Fruit fly (Drosophila melanogaster): ENCODE data around the gene CG43880.
A peak's percentile ranks its signal among the peaks of the same experiment; 100 is the strongest.

CG43880 gene

DNA sequence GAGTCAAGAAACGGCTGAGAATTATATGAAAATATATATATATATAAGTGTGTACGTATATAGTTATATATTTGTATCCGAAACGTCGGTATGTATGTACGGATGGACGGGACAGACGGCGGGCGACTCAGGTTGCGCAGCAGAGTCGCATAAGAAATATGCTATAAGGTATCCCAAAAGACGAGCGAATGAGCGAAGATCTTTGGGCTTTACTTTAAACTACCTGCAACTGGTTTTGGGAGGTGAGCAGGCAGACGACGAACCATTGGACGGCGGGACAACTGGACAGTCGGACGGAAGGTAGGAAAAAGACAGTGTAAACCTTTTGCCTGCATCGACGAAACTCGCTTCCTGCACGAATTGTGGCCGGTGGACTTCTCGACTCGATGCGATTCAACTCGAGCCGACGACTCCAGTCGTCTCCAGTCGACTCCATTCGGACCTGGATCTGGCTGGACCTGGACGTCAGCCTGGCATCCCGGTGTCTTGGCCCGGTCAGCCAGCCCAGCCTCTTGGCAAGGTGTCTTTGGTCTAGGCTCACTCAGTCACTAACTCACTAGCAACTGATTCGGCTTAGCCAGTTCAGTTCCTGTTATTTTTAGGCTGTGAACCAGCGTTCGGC, 37.6 kb upstream of the CG43880 start:
- TF ChIP-seq CG14711 (tag; optimal IDR thresholded peaks at IDR 0.05): no peak
- no peak for TF ChIP-seq CG33017 (tag; optimal IDR thresholded peaks at IDR 0.05)

DNA sequence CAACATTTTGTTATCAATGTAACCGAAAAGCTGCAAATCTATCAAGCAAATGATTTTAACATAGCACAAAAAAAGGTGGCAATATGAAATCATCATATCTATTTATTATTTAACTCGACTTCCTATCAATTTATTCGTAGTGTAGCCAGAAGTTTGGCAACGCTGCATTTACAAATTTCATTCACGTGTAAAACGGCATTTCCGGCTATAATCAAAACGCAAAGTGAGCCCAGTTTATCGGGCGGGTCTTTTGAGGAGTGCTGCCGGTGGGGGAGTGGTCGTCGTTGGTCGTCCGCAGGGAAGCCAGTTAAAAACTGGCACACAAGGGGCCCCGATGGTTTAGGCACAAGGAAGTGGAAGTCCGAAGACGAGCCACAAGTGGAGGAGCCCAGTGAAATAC, 35.8 kb upstream of the CG43880 start:
- no peak for TF ChIP-seq bab1 (GFP tag; optimal IDR thresholded peaks at IDR 0.05)
- no peak for TF ChIP-seq CG33017 (tag; optimal IDR thresholded peaks at IDR 0.05)
- TF ChIP-seq pad (GFP tag; optimal IDR thresholded peaks at IDR 0.05): no peak
- no peak for TF ChIP-seq CG5204 (GFP tag; optimal IDR thresholded peaks at IDR 0.05)
- no peak for TF ChIP-seq cic (GFP tag; optimal IDR thresholded peaks at IDR 0.05)
- no peak for TF ChIP-seq CG12768 (GFP tag; optimal IDR thresholded peaks at IDR 0.05)
- no peak for TF ChIP-seq CG14711 (tag; optimal IDR thresholded peaks at IDR 0.05)
- TF ChIP-seq tj (GFP tag; optimal IDR thresholded peaks at IDR 0.05): no peak
- TF ChIP-seq cnc (optimal IDR thresholded peaks at IDR 0.05): no peak
- TF ChIP-seq CG7101 (tag; optimal IDR thresholded peaks at IDR 0.05): no peak
- no peak for TF ChIP-seq toe (GFP tag; optimal IDR thresholded peaks at IDR 0.05)
- TF ChIP-seq ovo (GFP tag; optimal IDR thresholded peaks at IDR 0.05): no peak
- TF ChIP-seq Clk (GFP tag; optimal IDR thresholded peaks at IDR 0.05): no peak
- no peak for TF ChIP-seq CG11617 (GFP tag; optimal IDR thresholded peaks at IDR 0.05)

DNA sequence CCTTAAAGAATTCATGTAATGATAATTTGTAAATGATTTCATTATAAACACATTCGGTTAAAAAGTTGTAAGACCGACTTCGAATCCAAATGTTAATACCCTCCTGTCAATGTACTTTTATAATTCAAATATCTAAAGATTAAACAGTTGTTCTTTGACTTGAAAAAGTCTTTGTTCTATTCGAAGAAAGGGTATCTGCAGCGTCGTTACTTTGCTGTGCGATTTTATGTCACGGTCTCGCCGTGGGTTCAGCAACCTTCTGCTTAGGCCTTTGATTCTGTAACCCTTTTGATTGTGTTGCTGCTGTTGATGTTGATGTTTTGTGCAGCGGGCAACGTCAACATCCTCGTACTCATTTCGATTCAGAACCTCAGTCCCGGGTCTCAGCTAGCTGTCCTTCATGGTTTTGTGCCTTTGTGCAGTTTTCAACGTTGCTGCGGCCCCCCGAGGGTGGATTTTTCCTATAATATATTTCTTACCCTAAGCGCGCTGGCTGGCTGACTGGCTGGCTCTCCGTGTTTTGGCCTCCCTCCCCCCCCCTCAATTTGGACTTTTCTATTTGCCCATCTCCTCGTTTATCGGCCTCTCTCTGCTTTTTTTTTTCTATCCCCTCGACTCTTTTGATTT, 35.2 kb upstream of the CG43880 start:
- TF ChIP-seq bab1 (GFP tag; optimal IDR thresholded peaks at IDR 0.05) (no peak), Hr96 (GFP tag; optimal IDR thresholded peaks at IDR 0.05) (no peak), CG33017 (tag; optimal IDR thresholded peaks at IDR 0.05) (no peak), tj (GFP tag; optimal IDR thresholded peaks at IDR 0.05) (no peak), cic (GFP tag; optimal IDR thresholded peaks at IDR 0.05) (no peak), pad (GFP tag; optimal IDR thresholded peaks at IDR 0.05) (no peak), CG7101 (tag; optimal IDR thresholded peaks at IDR 0.05) (no peak), Crg-1 (GFP tag; optimal IDR thresholded peaks at IDR 0.05) (no peak)

DNA sequence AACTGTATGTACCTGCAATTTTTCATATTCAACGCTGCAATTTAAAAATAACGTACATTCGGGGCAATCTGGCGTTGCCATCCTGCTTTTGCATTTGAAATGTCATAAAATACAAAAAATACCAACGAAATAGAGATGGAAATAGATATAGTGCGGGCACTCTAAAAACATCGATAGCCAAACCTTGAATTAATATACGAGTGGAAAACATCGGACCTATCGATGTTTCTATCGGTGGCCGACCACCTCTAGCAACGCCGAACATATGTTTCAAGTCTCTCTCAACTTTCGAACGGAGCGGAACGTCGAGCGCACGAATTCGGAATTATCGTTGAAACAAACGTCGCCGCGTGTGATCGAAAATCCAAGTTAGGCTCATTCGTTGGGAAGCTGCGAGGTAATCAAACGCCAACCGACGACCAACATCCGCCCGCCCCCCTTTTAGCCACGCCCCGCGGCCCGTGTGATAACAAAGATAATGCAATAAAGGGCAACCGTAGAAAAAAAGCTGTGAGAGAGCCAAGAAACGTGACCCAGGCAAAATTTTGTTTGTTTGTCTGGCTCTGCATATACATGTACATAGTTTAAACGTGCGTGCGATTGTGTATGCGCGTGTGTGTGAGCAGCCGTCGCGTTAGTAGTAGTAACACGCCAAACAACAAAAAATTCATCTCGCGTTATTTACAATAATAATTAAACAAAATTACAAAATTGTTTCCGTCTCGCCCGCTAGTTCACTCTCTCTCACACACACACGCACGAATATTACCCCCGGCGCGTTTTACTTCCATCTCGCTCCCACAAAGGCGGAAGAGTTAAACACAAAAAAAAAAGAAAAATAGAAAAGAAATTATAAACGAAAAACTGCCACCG, 32.9 kb upstream of the CG43880 start, which contains the start of gene nmo:
nmo (plus strand) TSS at position 270 of the 873 bp plus-strand sequence.
- TF ChIP-seq CG7045 (GFP tag; optimal IDR thresholded peaks at IDR 0.05) (no peak), CG1620 (GFP tag; optimal IDR thresholded peaks at IDR 0.05) (no peak), Clk (GFP tag; optimal IDR thresholded peaks at IDR 0.05) (no peak), kay (GFP tag; ENCODE audit: borderline replicate concordance) (no peak), CG12768 (GFP tag; optimal IDR thresholded peaks at IDR 0.05) (peak; percentile 59), CG14711 (tag; optimal IDR thresholded peaks at IDR 0.05) (peak; percentile 15), Hr96 (GFP tag; optimal IDR thresholded peaks at IDR 0.05) (no peak), pad (GFP tag; optimal IDR thresholded peaks at IDR 0.05) (peak; percentile 9), cic (GFP tag; optimal IDR thresholded peaks at IDR 0.05) (peak; percentile 69), CG33017 (tag; optimal IDR thresholded peaks at IDR 0.05) (peak; percentile 37), cnc (optimal IDR thresholded peaks at IDR 0.05) (no peak), Mnt (GFP tag; optimal IDR thresholded peaks at IDR 0.05) (peak; percentile 65), CG11617 (GFP tag; optimal IDR thresholded peaks at IDR 0.05) (no peak), tj (GFP tag; optimal IDR thresholded peaks at IDR 0.05) (peak; percentile 54), toe (GFP tag; optimal IDR thresholded peaks at IDR 0.05) (peak; percentile 55), CG7101 (tag; optimal IDR thresholded peaks at IDR 0.05) (no peak), ovo (GFP tag; optimal IDR thresholded peaks at IDR 0.05) (no peak), CG5204 (GFP tag; optimal IDR thresholded peaks at IDR 0.05) (no peak), Crg-1 (GFP tag; optimal IDR thresholded peaks at IDR 0.05) (no peak), bab1 (GFP tag; optimal IDR thresholded peaks at IDR 0.05) (peak; percentile 69)

DNA sequence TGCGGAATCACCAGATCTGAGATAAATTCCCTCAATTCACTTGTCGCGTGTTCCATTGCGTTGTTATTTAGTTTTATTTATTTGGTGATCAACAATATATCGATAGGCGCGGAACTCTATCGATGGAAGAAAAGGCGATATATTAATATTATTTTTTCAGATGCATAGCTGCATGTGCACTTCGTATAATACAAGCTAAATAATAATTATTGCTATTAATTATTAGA, 32.3 kb upstream of the CG43880 start, which contains the start of gene Pop4:
Pop4 (minus strand) TSS at position 101 of the 227 bp plus-strand sequence.
- no peak for TF ChIP-seq toe (GFP tag; optimal IDR thresholded peaks at IDR 0.05)
- no peak for TF ChIP-seq CG5204 (GFP tag; optimal IDR thresholded peaks at IDR 0.05)
- TF ChIP-seq CG12768 (GFP tag; optimal IDR thresholded peaks at IDR 0.05): no peak
- TF ChIP-seq CG14711 (tag; optimal IDR thresholded peaks at IDR 0.05): no peak
- TF ChIP-seq CG7101 (tag; optimal IDR thresholded peaks at IDR 0.05): no peak
- no peak for TF ChIP-seq cnc (optimal IDR thresholded peaks at IDR 0.05)

DNA sequence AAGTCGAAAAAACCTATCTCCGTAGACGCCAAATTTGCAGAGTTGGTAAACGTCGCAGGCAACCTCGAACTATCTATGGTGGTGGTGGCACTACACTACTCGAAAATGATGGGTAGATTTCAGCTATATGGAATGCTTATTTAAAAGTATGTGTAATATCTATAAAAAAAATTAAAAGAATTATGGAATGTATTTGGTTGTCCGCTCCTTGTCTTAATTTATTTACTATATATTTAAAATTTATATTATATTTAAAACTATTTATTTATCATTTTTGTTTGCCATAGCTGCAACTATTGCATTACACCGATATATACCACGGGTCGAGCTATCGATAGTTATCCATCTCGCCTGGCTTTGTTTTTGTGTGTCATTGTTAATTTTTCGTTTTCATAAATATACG, 30.0 kb upstream of the CG43880 start, which contains the start of the genes HP4 and CG8209:
HP4 (minus strand) TSS at position 74 of the 403 bp plus-strand sequence.
CG8209 (plus strand) TSS at position 326 of the 403 bp plus-strand sequence.
- peak; percentile 66 for TF ChIP-seq tj (GFP tag; optimal IDR thresholded peaks at IDR 0.05)
- no peak for TF ChIP-seq Hr96 (GFP tag; optimal IDR thresholded peaks at IDR 0.05)
- TF ChIP-seq CG33017 (tag; optimal IDR thresholded peaks at IDR 0.05): peak; percentile 81
- peak; percentile 82 for TF ChIP-seq ovo (GFP tag; optimal IDR thresholded peaks at IDR 0.05)
- peak; percentile 83 for TF ChIP-seq CG14711 (tag; optimal IDR thresholded peaks at IDR 0.05)
- peak; percentile 76 for TF ChIP-seq Crg-1 (GFP tag; optimal IDR thresholded peaks at IDR 0.05)
- peak; percentile 85 for TF ChIP-seq bab1 (GFP tag; optimal IDR thresholded peaks at IDR 0.05)
- peak; percentile 78 for TF ChIP-seq pad (GFP tag; optimal IDR thresholded peaks at IDR 0.05)
- TF ChIP-seq Clk (GFP tag; optimal IDR thresholded peaks at IDR 0.05): peak; percentile 75
- peak; percentile 71 for TF ChIP-seq Mnt (GFP tag; optimal IDR thresholded peaks at IDR 0.05)
- no peak for TF ChIP-seq CG5204 (GFP tag; optimal IDR thresholded peaks at IDR 0.05)
- TF ChIP-seq cnc (optimal IDR thresholded peaks at IDR 0.05): no peak
- peak; percentile 37 for TF ChIP-seq cic (GFP tag; optimal IDR thresholded peaks at IDR 0.05)
- no peak for TF ChIP-seq toe (GFP tag; optimal IDR thresholded peaks at IDR 0.05)
- peak; percentile 86 for TF ChIP-seq CG11617 (GFP tag; optimal IDR thresholded peaks at IDR 0.05)
- peak; percentile 85 for TF ChIP-seq CG12768 (GFP tag; optimal IDR thresholded peaks at IDR 0.05)
- peak; percentile 90 for TF ChIP-seq CG7101 (tag; optimal IDR thresholded peaks at IDR 0.05)
- TF ChIP-seq kay (GFP tag; ENCODE audit: borderline replicate concordance): no peak
- TF ChIP-seq CG7045 (GFP tag; optimal IDR thresholded peaks at IDR 0.05): peak; percentile 79
- peak; percentile 72 for TF ChIP-seq CG1620 (GFP tag; optimal IDR thresholded peaks at IDR 0.05)

Measured in whole organism, adult.